Fruit fly (Drosophila melanogaster): ENCODE results near the gene CG2772.

CG2772 gene

dm6 chr2L:3445655-3446054, at the start of gene CG2772:
CG2772 (plus strand) TSS chr2L:3445992.
- TF ChIP-seq pan (optimal IDR thresholded peaks at IDR 0.05) (no peak), rgr (GFP tag; optimal IDR thresholded peaks at IDR 0.05) (no peak), CG9705 (GFP tag; optimal IDR thresholded peaks at IDR 0.05) (no peak), dl (GFP tag; optimal IDR thresholded peaks at IDR 0.05; ENCODE audit: insufficient read depth in 1 of 2, partially characterized antibody in 2 of 2) (no peak)

DNA sequence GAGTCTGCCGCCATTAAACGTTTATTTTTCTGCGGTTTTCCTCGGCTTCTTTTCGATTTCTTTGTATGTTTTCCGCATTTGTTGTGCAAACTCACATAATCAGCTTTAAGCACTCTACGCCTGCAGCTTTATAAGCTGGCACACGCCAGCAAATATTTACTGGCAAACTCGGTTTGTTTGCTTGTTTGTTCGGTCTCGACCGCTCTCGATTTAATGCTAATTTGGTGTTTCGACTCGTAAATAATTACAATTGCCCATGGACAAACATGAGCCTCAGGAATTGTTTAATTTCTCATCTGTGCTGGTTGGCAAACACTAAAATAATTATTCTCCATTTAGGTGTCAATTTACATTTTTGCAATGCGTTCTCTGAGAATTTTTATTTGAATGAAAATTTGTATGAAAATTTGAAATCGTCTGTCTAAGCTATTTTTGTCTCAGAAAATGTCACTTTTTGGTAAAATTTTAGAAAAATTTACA, 48.2 kb upstream of the CG2772 start, which contains the start of gene CG34175:
Gene CG34175 (plus strand): TSS at position 430 of the 480 bp plus-strand sequence.
- TF ChIP-seq Hnf4 (GFP tag; optimal IDR thresholded peaks at IDR 0.05), result no peak

dm6 chr2L:3407722-3408121, 38.1 kb upstream of the CG2772 start:
- TF ChIP-seq Dif (GFP tag; optimal IDR thresholded peaks at IDR 0.05; ENCODE audit: partially characterized antibody) (no peak), Dfd (GFP tag; optimal IDR thresholded peaks at IDR 0.05) (peak; percentile 98)

- no peak for TF ChIP-seq Mio (GFP tag; optimal IDR thresholded peaks at IDR 0.05)
- TF ChIP-seq Dif (GFP tag; optimal IDR thresholded peaks at IDR 0.05; ENCODE audit: partially characterized antibody), result no peak
- TF ChIP-seq h (GFP tag; optimal IDR thresholded peaks at IDR 0.05), result no peak
- no peak for TF ChIP-seq woc (GFP tag; optimal IDR thresholded peaks at IDR 0.05)
- no peak for TF ChIP-seq psq (GFP tag; optimal IDR thresholded peaks at IDR 0.05)
- TF ChIP-seq Vsx2 (GFP tag; optimal IDR thresholded peaks at IDR 0.05; ENCODE audit: partially characterized antibody), result no peak
- no peak for TF ChIP-seq sage (GFP tag; optimal IDR thresholded peaks at IDR 0.05)
- no peak for TF ChIP-seq rgr (GFP tag; optimal IDR thresholded peaks at IDR 0.05)
- no peak for TF ChIP-seq brk (GFP tag; optimal IDR thresholded peaks at IDR 0.05)
- no peak for TF ChIP-seq Hnf4 (GFP tag; optimal IDR thresholded peaks at IDR 0.05)
- no peak for TF ChIP-seq CG9705 (GFP tag; optimal IDR thresholded peaks at IDR 0.05)
- no peak for TF ChIP-seq Abd-B (GFP tag; optimal IDR thresholded peaks at IDR 0.05)
- no peak for TF ChIP-seq sv (GFP tag; optimal IDR thresholded peaks at IDR 0.05)
- no peak for TF ChIP-seq dl (GFP tag; optimal IDR thresholded peaks at IDR 0.05; ENCODE audit: insufficient read depth in 1 of 2, partially characterized antibody in 2 of 2)
- TF ChIP-seq Sp1 (GFP tag; optimal IDR thresholded peaks at IDR 0.05), result no peak
- no peak for TF ChIP-seq HLH106 (tag; optimal IDR thresholded peaks at IDR 0.05)
- TF ChIP-seq Myc (optimal IDR thresholded peaks at IDR 0.05), result no peak
- TF ChIP-seq Rel (GFP tag; optimal IDR thresholded peaks at IDR 0.05), result no peak
- TF ChIP-seq Rel (tag; optimal IDR thresholded peaks at IDR 0.05), result no peak
- TF ChIP-seq br (GFP tag; optimal IDR thresholded peaks at IDR 0.05), result no peak
Observed at dm6 chr2L:3410260-3410659, 35.5 kb upstream of the CG2772 start, which contains the start of gene CG8840. CG8840 (plus strand) TSS chr2L:3410560.

- TF ChIP-seq Dif (GFP tag; optimal IDR thresholded peaks at IDR 0.05; ENCODE audit: partially characterized antibody), result no peak
- peak; percentile 31 for TF ChIP-seq rgr (GFP tag; optimal IDR thresholded peaks at IDR 0.05)
- TF ChIP-seq foxo (GFP tag; optimal IDR thresholded peaks at IDR 0.05), result peak in 1 of 2 experiments; percentile 41
- no peak for TF ChIP-seq N (GFP tag; optimal IDR thresholded peaks at IDR 0.05)
- peak; percentile 54 for TF ChIP-seq h (GFP tag; optimal IDR thresholded peaks at IDR 0.05)
- TF ChIP-seq ey (GFP tag; optimal IDR thresholded peaks at IDR 0.05), result peak; percentile 28
- peak; percentile 40 for TF ChIP-seq fru (GFP tag; optimal IDR thresholded peaks at IDR 0.05)
Observed at dm6 chr2L:3416527-3417304, 29.1 kb upstream of the CG2772 start, which contains the start of gene CG31952. CG31952 (plus strand) TSS chr2L:3416693.

DNA sequence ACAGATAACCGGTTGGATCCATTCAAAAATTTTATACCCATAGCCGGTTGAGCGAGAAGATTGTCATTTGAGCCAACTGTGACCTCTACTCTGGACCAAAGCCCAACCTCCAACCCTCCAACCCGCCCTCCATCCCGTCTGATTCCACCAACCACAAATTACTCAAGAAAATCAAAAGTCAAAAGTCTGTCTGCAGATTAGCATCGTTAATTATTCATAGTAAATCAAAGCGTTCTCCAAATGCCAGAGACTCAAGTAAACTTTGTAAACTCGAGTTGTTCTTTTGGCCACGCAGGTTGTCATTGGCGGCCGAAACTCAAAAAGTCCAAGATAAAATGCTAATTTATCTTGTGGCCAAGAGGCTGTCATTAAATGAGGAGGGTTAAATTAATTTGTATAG, 28.2 kb upstream of the CG2772 start:
- no peak for TF ChIP-seq Dif (GFP tag; optimal IDR thresholded peaks at IDR 0.05; ENCODE audit: partially characterized antibody)
- no peak for TF ChIP-seq woc (GFP tag; optimal IDR thresholded peaks at IDR 0.05)
- no peak for TF ChIP-seq CrebA (GFP tag; optimal IDR thresholded peaks at IDR 0.05; ENCODE audit: borderline replicate concordance)
- no peak for TF ChIP-seq Vsx2 (GFP tag; optimal IDR thresholded peaks at IDR 0.05; ENCODE audit: partially characterized antibody)
